Fruit fly (Drosophila melanogaster) Kc167 (cell line): Measurements from ENCODE around the gene CG1572.

Experiments
- Myc ChIP-seq: fragments of >200 bp; optimal IDR thresholded peaks from 2 replicates; lab custom pipeline; 2017; ENCODE audit warnings: missing external identifiers
- Sin3A ChIP-seq: fragments of >200 bp; optimal IDR thresholded peaks from 2 replicates; lab custom pipeline; 2018; ENCODE audit warnings: missing external identifiers
- h ChIP-seq: fragments of >200 bp; optimal IDR thresholded peaks from 3 replicates; lab custom pipeline; 2018; ENCODE audit warnings: missing external identifiers
- psq ChIP-seq: fragments of >200 bp; optimal IDR thresholded peaks from 2 replicates; lab custom pipeline; 2017; ENCODE audit warnings: missing external identifiers
- ttk ChIP-seq: sonication (Bioruptor generic); optimal IDR thresholded peaks from 2 replicates; lab custom pipeline; 2017; ENCODE audit warnings: missing external identifiers

DNA sequence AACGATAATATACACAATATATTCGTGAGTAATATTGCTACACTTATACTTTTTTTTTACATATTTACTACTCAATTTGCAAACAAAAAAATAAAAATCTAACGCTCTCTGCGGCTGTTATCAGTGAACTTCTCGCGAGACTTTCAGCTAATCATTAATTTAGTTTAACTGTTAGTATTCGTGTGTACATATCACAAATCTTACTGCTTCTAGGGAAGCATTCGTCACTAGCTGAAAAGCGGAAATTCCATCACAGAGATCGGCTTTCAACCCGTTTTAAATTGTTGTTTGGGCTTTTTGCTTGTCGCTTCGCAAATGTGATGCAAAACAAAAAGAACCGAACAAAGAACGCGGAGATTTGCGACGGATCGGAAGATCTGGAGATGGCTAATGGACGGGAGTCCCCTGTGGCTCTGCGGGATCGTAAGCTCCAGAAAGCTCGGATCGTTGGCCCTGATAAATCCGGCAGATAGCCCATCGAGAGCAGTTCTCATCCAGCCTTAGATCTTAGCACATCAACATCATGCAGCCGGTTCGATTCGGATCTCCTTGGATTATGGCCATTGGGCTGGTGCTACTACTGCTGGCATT lies 3.1 kb upstream of the CG1572 start, which contains the start of gene PGRP-SA:
- TF ChIP-seq psq (lab: Kevin White, UChicago) (no peak), h (lab: Kevin White, UChicago) (no peak), ttk (lab: Kevin White, UChicago) (no peak), Myc (lab: Kevin White, UChicago) (no peak), Sin3A (no peak)
